Fruit fly (Drosophila melanogaster) whole organism, embryonic: ENCODE measurements around the gene Rab6.

ENCODE experiments used
- Atf6 ChIP-seq: fragments of 200-800 bp; sonication (Bioruptor generic); IDR thresholded peaks from 2 replicates; pipeline ENCODE4 v1.3.6; 2022; ENCODE audit warnings: missing biosample characterization, missing genetic modification characterization
- CG10267 ChIP-seq: fragments of 200-800 bp; sonication (Bioruptor generic); optimal IDR thresholded peaks from 2 replicates; lab custom pipeline; 2018; ENCODE audit warnings: missing biosample characterization, mild to moderate bottlenecking, missing genetic modification characterization, moderate library complexity
- CG11085 ChIP-seq: fragments of 200-800 bp; sonication (Bioruptor generic); IDR thresholded peaks from 2 replicates; pipeline ENCODE4 v1.3.6; 2022; ENCODE audit warnings: missing biosample characterization, missing genetic modification characterization
- CG12155 ChIP-seq: fragments of 200-800 bp; sonication (Bioruptor generic); optimal IDR thresholded peaks from 3 replicates; lab custom pipeline; 2016; ENCODE audit warnings: missing biosample characterization, missing genetic modification characterization
- CG12299 ChIP-seq: fragments of 200-800 bp; sonication (Bioruptor generic); optimal IDR thresholded peaks from 2 replicates; lab custom pipeline; 2018; ENCODE audit warnings: missing biosample characterization, mild to moderate bottlenecking, missing genetic modification characterization
- CG12659 ChIP-seq: fragments of 200-800 bp; sonication (Bioruptor generic); optimal IDR thresholded peaks from 3 replicates; lab custom pipeline; 2017; ENCODE audit warnings: mild to moderate bottlenecking, missing biosample characterization, missing genetic modification reagents, missing genetic modification characterization
- CG13624 ChIP-seq: fragments of 200-800 bp; sonication (Bioruptor generic); optimal IDR thresholded peaks from 2 replicates; lab custom pipeline; 2016; ENCODE audit warnings: missing biosample characterization, missing genetic modification characterization
- CG16813 ChIP-seq: fragments of 200-800 bp; sonication (Bioruptor generic); IDR thresholded peaks from 3 replicates; pipeline ENCODE4 v1.3.6; 2022; ENCODE audit warnings: missing biosample characterization, missing genetic modification characterization; ENCODE audit not compliant: partially characterized antibody
- CG17359 ChIP-seq: fragments of 200-800 bp; sonication (Bioruptor generic); optimal IDR thresholded peaks from 3 replicates; lab custom pipeline; 2018; ENCODE audit warnings: missing biosample characterization, mild to moderate bottlenecking, missing genetic modification characterization, moderate library complexity
- CG17361 ChIP-seq: fragments of 200-800 bp; sonication (Bioruptor generic); IDR thresholded peaks from 3 replicates; pipeline ENCODE4 v1.3.6; 2022; ENCODE audit warnings: missing biosample characterization, missing genetic modification characterization
- CG17568 ChIP-seq: fragments of 200-800 bp; sonication (Bioruptor generic); optimal IDR thresholded peaks from 2 replicates; lab custom pipeline; 2018; ENCODE audit warnings: missing biosample characterization, mild to moderate bottlenecking, missing genetic modification characterization, moderate library complexity
- CG2116 ChIP-seq: fragments of 200-800 bp; sonication (Bioruptor generic); optimal IDR thresholded peaks from 3 replicates; lab custom pipeline; 2018; ENCODE audit warnings: missing biosample characterization, mild to moderate bottlenecking, missing genetic modification characterization
- CG2678 ChIP-seq: fragments of 200-800 bp; sonication (Bioruptor generic); optimal IDR thresholded peaks from 3 replicates; lab custom pipeline; 2019; ENCODE audit warnings: missing biosample characterization, mild to moderate bottlenecking, missing genetic modification characterization, moderate library complexity
- CG32532 ChIP-seq: fragments of 200-800 bp; sonication (Bioruptor generic); IDR thresholded peaks from 2 replicates; pipeline ENCODE4 v1.3.6; 2022; ENCODE audit warnings: missing biosample characterization, missing genetic modification characterization
- CG3995 ChIP-seq: fragments of 200-800 bp; sonication (Bioruptor generic); optimal IDR thresholded peaks from 3 replicates; lab custom pipeline; 2016; ENCODE audit warnings: missing biosample characterization, missing genetic modification characterization
- CG4707 ChIP-seq: fragments of 200-800 bp; sonication (Bioruptor generic); optimal IDR thresholded peaks from 2 replicates; lab custom pipeline; 2018; ENCODE audit warnings: missing biosample characterization, mild to moderate bottlenecking, missing genetic modification characterization, moderate library complexity
- CG7357 ChIP-seq: fragments of 200-800 bp; sonication (Bioruptor generic); IDR thresholded peaks from 3 replicates; pipeline ENCODE4 v1.3.6; 2022; ENCODE audit warnings: missing biosample characterization, missing genetic modification characterization
- CG7963 ChIP-seq: fragments of 200-800 bp; sonication (Bioruptor generic); IDR thresholded peaks from 3 replicates; pipeline ENCODE4 v1.3.6; 2022; ENCODE audit warnings: missing biosample characterization, missing genetic modification characterization; ENCODE audit not compliant: partially characterized antibody
- Dll ChIP-seq: fragments of 200-800 bp; sonication (Bioruptor generic); IDR thresholded peaks from 4 replicates; pipeline ENCODE4 v1.3.6; 2022; ENCODE audit warnings: missing biosample characterization, missing genetic modification characterization; ENCODE audit not compliant: partially characterized antibody
- E2f2 ChIP-seq: fragments of 200-800 bp; sonication (Bioruptor generic); IDR thresholded peaks from 2 replicates; pipeline ENCODE4 v1.3.6; 2022; ENCODE audit warnings: missing biosample characterization, missing genetic modification characterization
- HLH4C ChIP-seq: fragments of 200-800 bp; sonication (Bioruptor generic); IDR thresholded peaks from 3 replicates; pipeline ENCODE4 v1.3.6; 2022; ENCODE audit warnings: missing biosample characterization, missing genetic modification characterization; ENCODE audit not compliant: partially characterized antibody
- Hey ChIP-seq: fragments of 200-800 bp; sonication (Bioruptor generic); optimal IDR thresholded peaks from 3 replicates; lab custom pipeline; 2018; ENCODE audit warnings: missing biosample characterization, mild to moderate bottlenecking, missing genetic modification characterization
- Hr39 ChIP-seq: fragments of >200 bp; optimal IDR thresholded peaks from 2 replicates; lab custom pipeline; 2017
- Mrtf ChIP-seq: fragments of 200-800 bp; sonication (Bioruptor generic); IDR thresholded peaks from 3 replicates; pipeline ENCODE4 v1.3.6; 2022; ENCODE audit warnings: missing biosample characterization, missing genetic modification characterization
- Opbp ChIP-seq: fragments of 200-800 bp; sonication (Bioruptor generic); IDR thresholded peaks from 3 replicates; pipeline ENCODE4 v1.3.6; 2022; ENCODE audit warnings: missing biosample characterization, missing genetic modification characterization; ENCODE audit not compliant: partially characterized antibody
- Sin3A ChIP-seq: fragments of >200 bp; optimal IDR thresholded peaks from 2 replicates; lab custom pipeline; 2018
- Taf1 ChIP-seq: fragments of 200-800 bp; sonication (Bioruptor generic); IDR thresholded peaks from 2 replicates; pipeline ENCODE4 v1.3.6; 2022; ENCODE audit warnings: missing biosample characterization, missing genetic modification characterization
- Xrp1 ChIP-seq: fragments of 200-800 bp; sonication (Bioruptor generic); IDR thresholded peaks from 2 replicates; pipeline ENCODE4 v1.3.6; 2022; ENCODE audit warnings: missing biosample characterization, missing genetic modification characterization
- ab ChIP-seq: fragments of 200-800 bp; sonication (Bioruptor generic); optimal IDR thresholded peaks from 2 replicates; lab custom pipeline; 2016; ENCODE audit warnings: missing biosample characterization, missing genetic modification characterization
- chn ChIP-seq: fragments of 200-800 bp; sonication (Bioruptor generic); optimal IDR thresholded peaks from 2 replicates; lab custom pipeline; 2016; ENCODE audit warnings: missing biosample characterization, missing genetic modification characterization
- dysf ChIP-seq: fragments of 200-800 bp; sonication (Bioruptor generic); IDR thresholded peaks from 3 replicates; pipeline ENCODE4 v1.3.6; 2022; ENCODE audit warnings: missing biosample characterization, missing genetic modification characterization
- fd64A ChIP-seq: fragments of 200-800 bp; sonication (Bioruptor generic); optimal IDR thresholded peaks from 3 replicates; lab custom pipeline; 2018; ENCODE audit warnings: missing biosample characterization, mild to moderate bottlenecking, missing genetic modification characterization
- grn ChIP-seq: fragments of 200-800 bp; sonication (Bioruptor generic); optimal IDR thresholded peaks from 3 replicates; lab custom pipeline; 2017; ENCODE audit warnings: missing biosample characterization, missing genetic modification characterization
- insv ChIP-seq, 2 experiments: fragments of 200-800 bp; sonication (Bioruptor generic); optimal IDR thresholded peaks; 3 replicates each; lab custom pipeline; 2016 to 2018; ENCODE audit warnings: missing biosample characterization in 2 of 2, missing genetic modification characterization in 2 of 2
- lov ChIP-seq, 2 experiments: fragments of 200-800 bp in 1 of 2; fragments of >200 bp in 1 of 2; sonication (Bioruptor generic) in 1 of 2; IDR thresholded peaks in 1 of 2; optimal IDR thresholded peaks in 1 of 2; 2 replicates in 1 of 2; 3 replicates in 1 of 2; pipeline versions ENCODE4 v1.3.6 to Lab custom; 2017 to 2022; ENCODE audit warnings: missing biosample characterization in 1 of 2, missing genetic modification characterization in 1 of 2
- maf-S ChIP-seq: fragments of 200-800 bp; sonication (Bioruptor generic); optimal IDR thresholded peaks from 2 replicates; lab custom pipeline; 2016; ENCODE audit warnings: missing biosample characterization, missing genetic modification characterization
- nerfin-2 ChIP-seq: fragments of 200-800 bp; sonication (Bioruptor generic); IDR thresholded peaks from 2 replicates; pipeline ENCODE4 v1.3.6; 2022; ENCODE audit warnings: missing biosample characterization, missing genetic modification characterization; ENCODE audit not compliant: partially characterized antibody
- nmo ChIP-seq: fragments of 200-800 bp; sonication (Bioruptor generic); optimal IDR thresholded peaks from 2 replicates; lab custom pipeline; 2018; ENCODE audit warnings: missing biosample characterization, mild to moderate bottlenecking, missing genetic modification characterization, moderate library complexity
- prd ChIP-seq, 3 experiments: fragments of >200 bp in 2 of 3; fragments of 200-800 bp in 1 of 3; sonication (Bioruptor generic) in 1 of 3; optimal IDR thresholded peaks in 2 of 3; IDR thresholded peaks in 1 of 3; 2 replicates in 2 of 3; 3 replicates in 1 of 3; pipeline versions ENCODE4 v1.3.6 to Lab custom; 2017 to 2022; ENCODE audit warnings: missing biosample characterization in 1 of 3, missing genetic modification characterization in 1 of 3
- psq ChIP-seq: fragments of 200-800 bp; sonication (Bioruptor generic); optimal IDR thresholded peaks from 2 replicates; lab custom pipeline; 2017; ENCODE audit warnings: missing biosample characterization, missing genetic modification characterization
- sens ChIP-seq: fragments of 200-800 bp; sonication (Bioruptor generic); peaks from one replicate; lab custom pipeline; 2016; ENCODE audit warnings: missing biosample characterization, missing genetic modification characterization
- sisA ChIP-seq: fragments of 200-800 bp; sonication (Bioruptor generic); IDR thresholded peaks from 2 replicates; pipeline ENCODE4 v1.3.6; 2022; ENCODE audit warnings: missing biosample characterization, missing genetic modification characterization
- slp2 ChIP-seq: fragments of 200-800 bp; sonication (Bioruptor generic); optimal IDR thresholded peaks from 2 replicates; lab custom pipeline; 2016; ENCODE audit warnings: missing biosample characterization, missing genetic modification characterization
- sob ChIP-seq: fragments of 200-800 bp; sonication (Bioruptor generic); IDR thresholded peaks from 2 replicates; pipeline ENCODE4 v1.3.6; 2022; ENCODE audit warnings: missing biosample characterization, missing genetic modification characterization
- tap ChIP-seq: fragments of 200-800 bp; optimal IDR thresholded peaks from 3 replicates; lab custom pipeline; 2019; ENCODE audit warnings: missing biosample characterization, mild to moderate bottlenecking, missing genetic modification characterization, moderate library complexity
- tna ChIP-seq: fragments of 200-800 bp; sonication (Bioruptor generic); IDR thresholded peaks from 2 replicates; pipeline ENCODE4 v1.3.6; 2022; ENCODE audit warnings: missing biosample characterization, missing genetic modification characterization; ENCODE audit not compliant: partially characterized antibody
- unpg ChIP-seq: fragments of 200-800 bp; sonication (Bioruptor generic); optimal IDR thresholded peaks from 3 replicates; lab custom pipeline; 2018; ENCODE audit warnings: missing biosample characterization, mild to moderate bottlenecking, missing genetic modification characterization, moderate library complexity
- wor ChIP-seq: fragments of 200-800 bp; sonication (Bioruptor generic); IDR thresholded peaks from 2 replicates; pipeline ENCODE4 v1.3.6; 2022; ENCODE audit warnings: missing biosample characterization, missing genetic modification characterization
- yki ChIP-seq: fragments of >200 bp; optimal IDR thresholded peaks from 3 replicates; lab custom pipeline; 2018

Gene Rab6

DNA sequence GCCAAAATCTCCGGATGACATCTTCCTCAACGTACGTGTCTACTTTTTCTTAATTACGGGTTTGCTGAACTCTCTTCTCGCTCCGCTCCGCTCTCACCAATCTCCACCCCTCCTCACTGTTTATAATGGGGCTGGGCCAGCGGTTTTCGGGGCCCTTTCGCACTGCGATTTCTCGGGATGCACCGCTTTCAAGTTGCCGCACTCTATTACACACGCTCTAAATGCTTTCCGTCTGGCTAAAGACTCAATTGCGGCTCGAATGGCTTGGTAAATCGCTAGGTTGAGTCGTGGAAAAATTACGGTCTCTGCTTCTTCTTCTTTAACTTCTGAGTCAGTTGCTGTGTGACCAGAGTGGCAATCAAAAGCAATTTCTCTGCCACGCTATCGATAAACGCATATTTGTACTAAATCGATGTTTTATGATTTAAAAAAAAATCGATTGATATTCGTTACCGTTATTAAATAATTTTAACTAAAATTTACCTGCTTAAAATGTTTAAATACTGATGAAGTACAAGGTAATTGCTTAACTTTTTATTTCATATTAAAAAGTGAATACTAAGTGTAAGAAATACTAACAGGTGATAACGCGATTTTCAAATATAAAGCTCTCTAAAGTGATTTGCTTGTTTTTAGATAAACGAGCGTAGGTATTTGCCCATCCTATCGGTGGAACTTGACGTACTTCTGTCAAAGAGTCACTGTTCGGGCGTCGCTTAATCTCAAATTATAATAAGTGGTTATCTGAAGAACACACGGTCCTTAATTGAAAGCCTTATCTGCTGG, at the start of gene Rab6, which contains the start of gene Phae1 (continued):
- TF ChIP-seq nmo (GFP tag; lab: Kevin White, UChicago) (peak; percentile 44), tna (GFP tag; lab: Robert Waterston, UW) (peak; percentile 55; the same call in 1 of the 2 replicates), CG12155 (GFP tag; lab: Kevin White, UChicago) (no peak), dysf (no peak), Opbp (peak; percentile 67; the same call in 2 of the 3 replicates), maf-S (GFP tag; lab: Kevin White, UChicago) (no peak), lov (optimal IDR thresholded peaks at IDR 0.05; lab: Kevin White, UChicago) (no peak), lov (GFP tag; IDR thresholded peaks at IDR 0.05; lab: Robert Waterston, UW) (no peak), CG12659 (GFP tag; lab: Kevin White, UChicago) (peak; percentile 8), CG17359 (no peak), psq (GFP tag; lab: Kevin White, UChicago) (no peak), CG2116 (peak; percentile 85), sens (GFP tag; lab: Kevin White, UChicago) (peak; percentile 29), insv (GFP tag; optimal IDR thresholded peaks at IDR 0.05; lab: Kevin White, UChicago) (no peak), E2f2 (peak; percentile 73), CG13624 (GFP tag; lab: Kevin White, UChicago) (no peak), CG2678 (tag; lab: Kevin White, UChicago) (no peak), chn (no peak), Hr39 (no peak), prd (optimal IDR thresholded peaks at IDR 0.05; lab: Kevin White, UChicago) (no peak), prd (GFP tag; IDR thresholded peaks at IDR 0.05; lab: Robert Waterston, UW) (no peak), wor (GFP tag; lab: Robert Waterston, UW) (no peak), CG17361 (0 out of 3 replicates have a peak, but pooled peaks have one; percentile 23), grn (no peak), Hey (tag; lab: Kevin White, UChicago) (peak; percentile 50), ab (GFP tag; lab: Kevin White, UChicago) (no peak), CG16813 (peak; percentile 73), CG3995 (GFP tag; lab: Kevin White, UChicago) (peak; percentile 89), Atf6 (GFP tag; lab: Robert Waterston, UW) (no peak; the same call in 1 of the 2 replicates), unpg (GFP tag; lab: Kevin White, UChicago) (no peak), nerfin-2 (GFP tag; lab: Robert Waterston, UW) (peak; percentile 63; the same call in 1 of the 2 replicates), CG11085 (GFP tag; lab: Robert Waterston, UW) (no peak), slp2 (GFP tag; lab: Kevin White, UChicago) (no peak), Dll (GFP tag; lab: Robert Waterston, UW) (peak; percentile 83), Xrp1 (GFP tag; lab: Robert Waterston, UW) (no peak), CG17568 (GFP tag; lab: Kevin White, UChicago) (no peak), sisA (GFP tag; lab: Robert Waterston, UW) (no peak), CG4707 (no peak), CG12299 (tag; lab: Kevin White, UChicago) (peak; percentile 14), tap (tag; lab: Kevin White, UChicago) (no peak), HLH4C (GFP tag; lab: Robert Waterston, UW) (peak; percentile 87), Taf1 (GFP tag; lab: Robert Waterston, UW) (no peak), fd64A (GFP tag; lab: Kevin White, UChicago) (no peak), yki (no peak), CG10267 (tag; lab: Kevin White, UChicago) (peak; percentile 56), Sin3A (peak; percentile 45), CG7357 (GFP tag; lab: Robert Waterston, UW) (no peak), CG32532 (no peak), Mrtf (GFP tag; lab: Robert Waterston, UW) (no peak), sob (GFP tag; lab: Robert Waterston, UW) (no peak; the same call in 1 of the 2 replicates), CG7963 (peak; percentile 60; the same call in 1 of the 3 replicates)
